Worm (Caenorhabditis elegans) whole organism, young adult: ENCODE data around the gene Y46D2A.1.

Experiments used
- F22D6.2 ChIP-seq: sonication (generic microtip); optimal IDR thresholded peaks from 2 replicates; lab custom pipeline; 2016; ENCODE audit warnings: mild to moderate bottlenecking, missing genetic modification characterization, missing compliant biosample characterization
- Y79H2A.3 ChIP-seq: fragments of 200-800 bp; sonication (Bioruptor generic); conservative IDR thresholded peaks from 2 replicates; pipeline ENCODE4 v1.3.6; 2022; ENCODE audit warnings: missing genetic modification reagents, missing genetic modification characterization, missing compliant biosample characterization
- ama-1 ChIP-seq, 3 experiments: fragments of 150-350 bp in 1 of 3; sonication (generic microtip) in 2 of 3; optimal IDR thresholded peaks; 2 replicates each; lab custom pipeline; 2014 to 2018; ENCODE audit warnings: missing biosample characterization in 2 of 3, missing genetic modification characterization in 2 of 3, missing genetic modification reagents in 2 of 3
- athp-1 ChIP-seq: sonication (generic microtip); optimal IDR thresholded peaks from 2 replicates; lab custom pipeline; 2017; ENCODE audit warnings: mild to moderate bottlenecking, missing genetic modification characterization, missing compliant biosample characterization
- ets-4 ChIP-seq: fragments of 200-800 bp; sonication (Bioruptor generic); optimal IDR thresholded peaks from 2 replicates; lab custom pipeline; 2018; ENCODE audit warnings: mild to moderate bottlenecking, missing genetic modification characterization, missing compliant biosample characterization
- hlh-12 ChIP-seq: sonication (generic microtip); optimal IDR thresholded peaks from 2 replicates; lab custom pipeline; 2016; ENCODE audit warnings: missing genetic modification characterization, missing compliant biosample characterization
- mel-28 ChIP-seq: sonication (generic microtip); optimal IDR thresholded peaks from 2 replicates; lab custom pipeline; 2016; ENCODE audit warnings: borderline replicate concordance, mild to moderate bottlenecking, missing genetic modification characterization, missing compliant biosample characterization
- mes-4 ChIP-seq: sonication (generic microtip); optimal IDR thresholded peaks from 2 replicates; lab custom pipeline; 2016; ENCODE audit warnings: missing genotype, missing genetic modification characterization, missing compliant biosample characterization

ce11 chrII:3297914-3298313 is 24.4 kb upstream of the Y46D2A.1 start, which contains the start of gene btb-18:
- TF ChIP-seq athp-1 (tag; lab: Kevin White, UChicago): no peak
- no peak for TF ChIP-seq ets-4 (GFP tag; lab: Kevin White, UChicago)
- no peak for TF ChIP-seq ama-1 (optimal IDR thresholded peaks at IDR 0.05; lab: Kevin White, UChicago)
- no peak for TF ChIP-seq ama-1 (GFP tag; optimal IDR thresholded peaks at IDR 0.05; lab: Kevin White, UChicago)
- TF ChIP-seq hlh-12: no peak
- no peak for TF ChIP-seq Y79H2A.3 (GFP tag; lab: Robert Waterston, UW)
- TF ChIP-seq mes-4 (tag; lab: Kevin White, UChicago): no peak
- no peak for TF ChIP-seq F22D6.2 (tag; lab: Kevin White, UChicago)
- TF ChIP-seq mel-28 (tag; lab: Kevin White, UChicago): no peak
